Fruit fly (Drosophila melanogaster) whole organism, wandering third instar larva: Measurements from ENCODE around the gene CG10428.

ENCODE experiments used
- Abd-B ChIP-seq: fragments of >200 bp; optimal IDR thresholded peaks from 2 replicates; lab custom pipeline; 2017; ENCODE audit warnings: missing biosample characterization, missing genetic modification characterization
- CG32264 ChIP-seq: fragments of 200-800 bp; sonication (Bioruptor generic); optimal IDR thresholded peaks from 2 replicates; lab custom pipeline; 2016; ENCODE audit warnings: missing biosample characterization, missing genetic modification characterization
- CG9705 ChIP-seq: fragments of 200-800 bp; sonication (Bioruptor generic); optimal IDR thresholded peaks from 2 replicates; lab custom pipeline; 2018; ENCODE audit warnings: missing biosample characterization, mild to moderate bottlenecking, missing genetic modification characterization
- CrebA ChIP-seq: fragments of 200-800 bp; sonication (Bioruptor generic); optimal IDR thresholded peaks from 2 replicates; lab custom pipeline; 2016; ENCODE audit warnings: missing biosample characterization, mild to moderate bottlenecking, missing genetic modification characterization, borderline replicate concordance
- Dfd ChIP-seq: fragments of >200 bp; optimal IDR thresholded peaks from 2 replicates; lab custom pipeline; 2017; ENCODE audit warnings: missing biosample characterization, missing genetic modification characterization
- Dif ChIP-seq: fragments of 200-275, 200-300 bp; sonication (Bioruptor generic); optimal IDR thresholded peaks from 2 replicates; lab custom pipeline; 2018; ENCODE audit warnings: missing biosample characterization, missing genetic modification characterization; ENCODE audit not compliant: partially characterized antibody
- GATAd ChIP-seq: sonication (Bioruptor generic); optimal IDR thresholded peaks from 2 replicates; lab custom pipeline; 2016; ENCODE audit warnings: missing biosample characterization, missing genetic modification characterization
- Hnf4 ChIP-seq: fragments of 200-800 bp; sonication (Bioruptor generic); optimal IDR thresholded peaks from 2 replicates; lab custom pipeline; 2016; ENCODE audit warnings: missing biosample characterization, mild to moderate bottlenecking, missing genetic modification characterization
- Hr78 ChIP-seq: fragments of >200 bp; optimal IDR thresholded peaks from 2 replicates; lab custom pipeline; 2017; ENCODE audit warnings: missing biosample characterization, missing genetic modification characterization
- Jra ChIP-seq: sonication (Bioruptor generic); optimal IDR thresholded peaks from 2 replicates; lab custom pipeline; 2016; ENCODE audit warnings: missing biosample characterization, missing genetic modification characterization
- Mio ChIP-seq: sonication (Bioruptor generic); optimal IDR thresholded peaks from 2 replicates; lab custom pipeline; 2016; ENCODE audit warnings: missing biosample characterization, missing genetic modification characterization
- Myc ChIP-seq: fragments of >200 bp; optimal IDR thresholded peaks from 2 replicates; lab custom pipeline; 2017
- N ChIP-seq: fragments of >200 bp; optimal IDR thresholded peaks from 2 replicates; lab custom pipeline; 2018; ENCODE audit warnings: missing biosample characterization, missing external identifiers, missing genetic modification characterization
- OdsH ChIP-seq: fragments of 200-800 bp; sonication (Bioruptor generic); optimal IDR thresholded peaks from 2 replicates; lab custom pipeline; 2016; ENCODE audit warnings: missing biosample characterization, mild to moderate bottlenecking, missing genetic modification characterization
- Rel ChIP-seq, 2 experiments: fragments of 200-800 bp; sonication (Bioruptor generic) in 1 of 2; optimal IDR thresholded peaks; 2 replicates in 1 of 2; 3 replicates in 1 of 2; lab custom pipeline; 2016 to 2019; ENCODE audit warnings: mild to moderate bottlenecking in 2 of 2, missing biosample characterization in 2 of 2, missing genetic modification characterization in 2 of 2, moderate library complexity in 1 of 2
- Sp1 ChIP-seq: fragments of 200-800 bp; sonication (Bioruptor generic); optimal IDR thresholded peaks from 3 replicates; lab custom pipeline; 2019; ENCODE audit warnings: missing biosample characterization, mild to moderate bottlenecking, missing genetic modification characterization, moderate library complexity
- Vsx2 ChIP-seq: fragments of 200-300, 225-300 bp; sonication (Bioruptor generic); optimal IDR thresholded peaks from 2 replicates; lab custom pipeline; 2018; ENCODE audit warnings: missing biosample characterization, missing genetic modification characterization; ENCODE audit not compliant: partially characterized antibody
- brk ChIP-seq: fragments of 200-800 bp; sonication (Bioruptor generic); optimal IDR thresholded peaks from 2 replicates; lab custom pipeline; 2016; ENCODE audit warnings: missing biosample characterization, mild to moderate bottlenecking, missing genetic modification characterization
- dl ChIP-seq, 2 experiments: fragments of 175-275, 200-275 bp in 1 of 2; fragments of 200-275 bp in 1 of 2; sonication (Bioruptor generic); optimal IDR thresholded peaks; lab custom pipeline; 2018; ENCODE audit warnings: mild to moderate bottlenecking in 2 of 2, missing biosample characterization in 2 of 2, missing genetic modification characterization in 2 of 2, moderate library complexity in 2 of 2; ENCODE audit not compliant: partially characterized antibody in 2 of 2, insufficient read depth in 1 of 2
- dmrt93B ChIP-seq: fragments of 200-800 bp; sonication (Bioruptor generic); optimal IDR thresholded peaks from 2 replicates; lab custom pipeline; 2018; ENCODE audit warnings: missing biosample characterization, mild to moderate bottlenecking, missing genetic modification characterization
- ey ChIP-seq: fragments of 200-800 bp; sonication (Bioruptor generic); optimal IDR thresholded peaks from 2 replicates; lab custom pipeline; 2016; ENCODE audit warnings: missing biosample characterization, missing genetic modification characterization
- foxo ChIP-seq, 2 experiments: fragments of 200-800 bp; sonication (Bioruptor generic); optimal IDR thresholded peaks; 2 replicates in 1 of 2; 3 replicates in 1 of 2; lab custom pipeline; 2016 to 2017; ENCODE audit warnings: missing biosample characterization in 2 of 2, missing genetic modification characterization in 2 of 2
- fru ChIP-seq: fragments of 200-800 bp; sonication (Bioruptor generic); optimal IDR thresholded peaks from 3 replicates; lab custom pipeline; 2016; ENCODE audit warnings: missing biosample characterization, mild to moderate bottlenecking, missing genetic modification characterization
- h ChIP-seq: fragments of 200-800 bp; sonication (Bioruptor generic); optimal IDR thresholded peaks from 3 replicates; lab custom pipeline; 2016; ENCODE audit warnings: missing biosample characterization, mild to moderate bottlenecking, missing genetic modification characterization
- jim ChIP-seq: fragments of 175-275, 200-325 bp; sonication (Bioruptor generic); optimal IDR thresholded peaks from 2 replicates; lab custom pipeline; 2016; ENCODE audit warnings: missing biosample characterization, mild to moderate bottlenecking, missing genetic modification characterization
- lola ChIP-seq: fragments of >200 bp; optimal IDR thresholded peaks from 2 replicates; lab custom pipeline; 2017; ENCODE audit warnings: missing biosample characterization, missing genetic modification characterization
- pan ChIP-seq: fragments of >200 bp; optimal IDR thresholded peaks from 2 replicates; lab custom pipeline; 2017
- psq ChIP-seq: fragments of 200-800 bp; sonication (Bioruptor generic); optimal IDR thresholded peaks from 3 replicates; lab custom pipeline; 2017; ENCODE audit warnings: missing biosample characterization, mild to moderate bottlenecking, missing genetic modification characterization, moderate library complexity
- rgr ChIP-seq: fragments of 200-800 bp; sonication (Bioruptor generic); optimal IDR thresholded peaks from 3 replicates; lab custom pipeline; 2016; ENCODE audit warnings: missing biosample characterization, mild to moderate bottlenecking, missing genetic modification characterization
- sv ChIP-seq: fragments of 200-800 bp; sonication (Bioruptor generic); optimal IDR thresholded peaks from 3 replicates; lab custom pipeline; 2016; ENCODE audit warnings: missing biosample characterization, missing genetic modification characterization
- tai ChIP-seq: sonication (Bioruptor generic); optimal IDR thresholded peaks from 2 replicates; lab custom pipeline; 2016; ENCODE audit warnings: missing biosample characterization, missing genetic modification characterization

CG10428 gene

dm6 chr2L:18924642-18925244 lies 23.9 kb upstream of the CG10428 start:
- TF ChIP-seq CG9705 (GFP tag; lab: Kevin White, UChicago) = no peak
- no peak for TF ChIP-seq Jra (GFP tag; lab: Kevin White, UChicago)
- no peak for TF ChIP-seq dl (GFP tag; optimal IDR thresholded peaks at IDR 0.05; lab: Kevin White, UChicago; ENCODE audit: insufficient read depth in 1 of 2, partially characterized antibody in 2 of 2)
- TF ChIP-seq Hnf4 = no peak
- TF ChIP-seq sv (GFP tag; lab: Kevin White, UChicago) = no peak
- no peak for TF ChIP-seq Sp1
- TF ChIP-seq GATAd (GFP tag; lab: Kevin White, UChicago) = no peak
- no peak for TF ChIP-seq dmrt93B (GFP tag; lab: Kevin White, UChicago)
- no peak for TF ChIP-seq Mio
- no peak for TF ChIP-seq brk (GFP tag; lab: Kevin White, UChicago)
- TF ChIP-seq CG32264 (GFP tag; lab: Kevin White, UChicago) = no peak
- TF ChIP-seq N (GFP tag; lab: Kevin White, UChicago) = no peak
- TF ChIP-seq psq (GFP tag; lab: Kevin White, UChicago) = no peak
- TF ChIP-seq rgr (GFP tag; lab: Kevin White, UChicago) = no peak
- no peak for TF ChIP-seq Dfd (GFP tag; lab: Kevin White, UChicago)
- TF ChIP-seq fru = no peak
- TF ChIP-seq Rel (GFP tag; optimal IDR thresholded peaks at IDR 0.05; lab: Kevin White, UChicago) = no peak
- TF ChIP-seq Rel (tag; optimal IDR thresholded peaks at IDR 0.05; lab: Kevin White, UChicago) = no peak

- TF ChIP-seq Vsx2 (GFP tag; lab: Kevin White, UChicago) (no peak), OdsH (no peak), Rel (GFP tag; optimal IDR thresholded peaks at IDR 0.05; lab: Kevin White, UChicago) (no peak), Rel (tag; optimal IDR thresholded peaks at IDR 0.05; lab: Kevin White, UChicago) (no peak), ey (GFP tag; lab: Kevin White, UChicago) (no peak), Hr78 (GFP tag; lab: Kevin White, UChicago) (no peak), Dfd (GFP tag; lab: Kevin White, UChicago) (no peak), fru (no peak), Myc (lab: Kevin White, UChicago) (no peak), Jra (GFP tag; lab: Kevin White, UChicago) (no peak), CG32264 (GFP tag; lab: Kevin White, UChicago) (no peak), sv (GFP tag; lab: Kevin White, UChicago) (no peak), N (GFP tag; lab: Kevin White, UChicago) (no peak), lola (GFP tag; lab: Kevin White, UChicago) (no peak), brk (GFP tag; lab: Kevin White, UChicago) (no peak)
These were observed 23.3 kb upstream of the CG10428 start for dm6 chr2L:18925387-18925786.

- TF ChIP-seq lola (GFP tag; lab: Kevin White, UChicago) (no peak), GATAd (GFP tag; lab: Kevin White, UChicago) (no peak), tai (no peak), foxo (GFP tag; optimal IDR thresholded peaks at IDR 0.05; lab: Kevin White, UChicago) (no peak), dl (GFP tag; optimal IDR thresholded peaks at IDR 0.05; lab: Kevin White, UChicago; ENCODE audit: insufficient read depth in 1 of 2, partially characterized antibody in 2 of 2) (no peak), OdsH (no peak), Dif (no peak), CG32264 (GFP tag; lab: Kevin White, UChicago) (no peak), Rel (GFP tag; optimal IDR thresholded peaks at IDR 0.05; lab: Kevin White, UChicago) (no peak), Rel (tag; optimal IDR thresholded peaks at IDR 0.05; lab: Kevin White, UChicago) (no peak), Sp1 (no peak), CrebA (GFP tag; lab: Kevin White, UChicago) (no peak)
These were observed 22.7 kb upstream of the CG10428 start for dm6 chr2L:18925956-18926355.

- no peak for TF ChIP-seq psq (GFP tag; lab: Kevin White, UChicago)
- TF ChIP-seq jim (GFP tag; lab: Kevin White, UChicago) = no peak
- TF ChIP-seq Abd-B (GFP tag; lab: Kevin White, UChicago) = no peak
- no peak for TF ChIP-seq Mio
- TF ChIP-seq Vsx2 (GFP tag; lab: Kevin White, UChicago) = no peak
- no peak for TF ChIP-seq tai
- no peak for TF ChIP-seq Jra (GFP tag; lab: Kevin White, UChicago)
- no peak for TF ChIP-seq dmrt93B (GFP tag; lab: Kevin White, UChicago)
- no peak for TF ChIP-seq lola (GFP tag; lab: Kevin White, UChicago)
- no peak for TF ChIP-seq pan (lab: Kevin White, UChicago)
- TF ChIP-seq h (GFP tag; lab: Kevin White, UChicago) = no peak
- no peak for TF ChIP-seq N (GFP tag; lab: Kevin White, UChicago)
These were observed 20.8 kb upstream of the CG10428 start for dm6 chr2L:18927891-18928290.
